Worm (Caenorhabditis elegans) whole organism, L4 larva: ENCODE data around the gene pno-1.

Experiments used
- F26F4.8 ChIP-seq: fragments of 200-800 bp; sonication (Bioruptor generic); conservative IDR thresholded peaks from 2 replicates; pipeline ENCODE4 v1.3.6; 2022; ENCODE audit warnings: missing genetic modification characterization, missing compliant biosample characterization
- F37D6.2 ChIP-seq: sonication (generic microtip); optimal IDR thresholded peaks from 2 replicates; lab custom pipeline; 2016; ENCODE audit warnings: mild to moderate bottlenecking, missing genetic modification characterization, missing compliant biosample characterization
- F44E2.7 ChIP-seq: fragments of 200-800 bp; sonication (Bioruptor generic); IDR thresholded peaks from 2 replicates; pipeline ENCODE4 v2.1.2; 2022; ENCODE audit warnings: missing genetic modification characterization, missing compliant biosample characterization
- R02D3.7 ChIP-seq: fragments of 150-350 bp; sonication (generic microtip); optimal IDR thresholded peaks from 3 replicates; lab custom pipeline; 2014; ENCODE audit warnings: missing biosample characterization, missing genetic modification characterization
- T20F7.1 ChIP-seq: fragments of 200-800 bp; sonication (Bioruptor generic); optimal IDR thresholded peaks from 2 replicates; lab custom pipeline; 2018; ENCODE audit warnings: mild to moderate bottlenecking, missing genetic modification characterization, missing compliant biosample characterization
- T26A8.4 ChIP-seq: fragments of 200-800 bp; sonication (Bioruptor generic); IDR thresholded peaks from 2 replicates; pipeline ENCODE4 v1.3.6; 2022; ENCODE audit warnings: missing genetic modification characterization, missing compliant biosample characterization
- Y105C5A.15 ChIP-seq: fragments of 200-800 bp; sonication (Bioruptor generic); IDR thresholded peaks from 2 replicates; pipeline ENCODE4 v1.3.6; 2022; ENCODE audit warnings: missing genetic modification characterization, missing compliant biosample characterization
- Y48G9A.11 ChIP-seq: fragments of 200-800 bp; sonication (Bioruptor generic); IDR thresholded peaks from 2 replicates; pipeline ENCODE4 v1.3.6; 2022; ENCODE audit warnings: missing genetic modification reagents, missing genetic modification characterization, missing compliant biosample characterization
- ZK546.5 ChIP-seq, 2 experiments: sonication (generic microtip); optimal IDR thresholded peaks; 2 replicates each; lab custom pipeline; 2017; ENCODE audit warnings: missing biosample characterization in 2 of 2, missing genetic modification characterization in 2 of 2
- aha-1 ChIP-seq: fragments of 150-350 bp; peaks from one replicate; lab custom pipeline; 2014; ENCODE audit warnings: missing biosample characterization, missing genetic modification characterization
- aly-2 ChIP-seq: sonication (generic microtip); optimal IDR thresholded peaks from 2 replicates; lab custom pipeline; 2018; ENCODE audit warnings: missing biosample characterization, missing genetic modification characterization
- ama-1 ChIP-seq: fragments of 150-350 bp; optimal IDR thresholded peaks from 2 replicates; lab custom pipeline; 2014; ENCODE audit warnings: inconsistent platforms, mixed read lengths
- arid-1 ChIP-seq: fragments of 200-800 bp; sonication (Bioruptor generic); conservative IDR thresholded peaks from 2 replicates; pipeline ENCODE4 v1.3.6; 2022; ENCODE audit warnings: missing genetic modification reagents, missing genetic modification characterization, missing compliant biosample characterization
- attf-4 ChIP-seq: sonication (generic microtip); optimal IDR thresholded peaks from 3 replicates; lab custom pipeline; 2017; ENCODE audit warnings: missing biosample characterization, missing genetic modification characterization
- ceh-20 ChIP-seq: fragments of 200-800 bp; sonication (Bioruptor generic); IDR thresholded peaks from 2 replicates; pipeline ENCODE4 v1.3.6; 2022; ENCODE audit warnings: missing genetic modification reagents, missing genetic modification characterization, missing compliant biosample characterization
- ceh-28 ChIP-seq: fragments of 150-350 bp; optimal IDR thresholded peaks from 2 replicates; lab custom pipeline; 2014; ENCODE audit warnings: missing biosample characterization, missing genetic modification reagents, missing genetic modification characterization
- ceh-82 ChIP-seq: sonication (generic microtip); optimal IDR thresholded peaks from 2 replicates; lab custom pipeline; 2017; ENCODE audit warnings: missing biosample characterization, missing genetic modification characterization
- daf-19 ChIP-seq: fragments of 200-800 bp; sonication (Bioruptor generic); conservative IDR thresholded peaks from 2 replicates; pipeline ENCODE4 v1.3.6; 2022; ENCODE audit warnings: missing genetic modification characterization, missing compliant biosample characterization
- daf-8 ChIP-seq: fragments of 200-800 bp; sonication (Bioruptor generic); IDR thresholded peaks from 2 replicates; pipeline ENCODE4 v1.3.6; 2022; ENCODE audit warnings: missing genetic modification characterization, missing compliant biosample characterization
- dmd-8 ChIP-seq: fragments of 200-800 bp; sonication (Bioruptor generic); IDR thresholded peaks from 2 replicates; pipeline ENCODE4 v1.3.6; 2022; ENCODE audit warnings: missing genetic modification characterization, missing compliant biosample characterization
- dpl-1 ChIP-seq: fragments of 150-350 bp; optimal IDR thresholded peaks from 2 replicates; lab custom pipeline; 2014; ENCODE audit warnings: missing biosample characterization, missing genetic modification reagents, missing genetic modification characterization
- fkh-10 ChIP-seq: fragments of 150-350 bp; optimal IDR thresholded peaks from 2 replicates; lab custom pipeline; 2014; ENCODE audit warnings: missing biosample characterization, missing genetic modification reagents, missing genetic modification characterization
- hlh-11 ChIP-seq: fragments of 200-800 bp; sonication (Bioruptor generic); optimal IDR thresholded peaks from 2 replicates; lab custom pipeline; 2018; ENCODE audit warnings: mild to moderate bottlenecking, missing genetic modification characterization, missing compliant biosample characterization
- hlh-30 ChIP-seq: sonication (generic microtip); optimal IDR thresholded peaks from 2 replicates; lab custom pipeline; 2017; ENCODE audit warnings: antibody characterized with exemption, mild to moderate bottlenecking, missing genetic modification characterization, missing compliant biosample characterization; ENCODE audit not compliant: insufficient read depth
- jun-1 ChIP-seq: fragments of 150-350 bp; optimal IDR thresholded peaks from 2 replicates; lab custom pipeline; 2014; ENCODE audit warnings: missing biosample characterization, missing genetic modification reagents, missing genetic modification characterization
- lin-1 ChIP-seq: fragments of 200-800 bp; sonication (Bioruptor generic); IDR thresholded peaks from 2 replicates; pipeline ENCODE4 v1.3.6; 2022; ENCODE audit warnings: missing genetic modification reagents, missing genetic modification characterization, missing compliant biosample characterization
- lin-15B ChIP-seq: fragments of 150-350 bp; sonication (generic microtip); optimal IDR thresholded peaks from 3 replicates; lab custom pipeline; 2014; ENCODE audit warnings: missing biosample characterization, missing genetic modification characterization
- lin-29 ChIP-seq: fragments of 200-800 bp; sonication (Bioruptor generic); IDR thresholded peaks from 2 replicates; pipeline ENCODE4 v1.3.6; 2022; ENCODE audit warnings: missing genetic modification reagents, missing genetic modification characterization, missing compliant biosample characterization
- lin-39 ChIP-seq: fragments of 150-350 bp; optimal IDR thresholded peaks from 2 replicates; lab custom pipeline; 2014; ENCODE audit warnings: missing biosample characterization, missing genetic modification reagents, missing genetic modification characterization
- lsy-2 ChIP-seq, 2 experiments: fragments of 150-350 bp in 1 of 2; sonication (generic microtip) in 1 of 2; optimal IDR thresholded peaks; 2 replicates each; lab custom pipeline; 2014 to 2017; ENCODE audit warnings: missing biosample characterization in 2 of 2, missing genetic modification characterization in 2 of 2
- madf-5 ChIP-seq, 2 experiments: fragments of 200-800 bp; sonication (Bioruptor generic); IDR thresholded peaks; 2 replicates each; pipeline ENCODE4 v1.3.6; 2022; ENCODE audit warnings: missing compliant biosample characterization in 2 of 2, missing genetic modification characterization in 2 of 2
- mdl-1 ChIP-seq, 2 experiments: fragments of 150-350 bp in 1 of 2; sonication (generic microtip) in 1 of 2; optimal IDR thresholded peaks; 2 replicates each; lab custom pipeline; 2014 to 2017; ENCODE audit warnings: missing biosample characterization in 2 of 2, missing genetic modification characterization in 2 of 2
- mdt-29 ChIP-seq: fragments of 200-800 bp; sonication (Bioruptor generic); IDR thresholded peaks from 2 replicates; pipeline ENCODE4 v1.3.6; 2022; ENCODE audit warnings: missing genetic modification reagents, missing genetic modification characterization, missing compliant biosample characterization
- nhr-102 ChIP-seq: sonication (generic microtip); optimal IDR thresholded peaks from 2 replicates; lab custom pipeline; 2016; ENCODE audit warnings: mild to moderate bottlenecking, missing genetic modification characterization, moderate library complexity, missing compliant biosample characterization
- nhr-237 ChIP-seq: sonication (generic microtip); optimal IDR thresholded peaks from 2 replicates; lab custom pipeline; 2017; ENCODE audit warnings: missing biosample characterization, missing genetic modification characterization
- nhr-25 ChIP-seq: sonication (generic microtip); optimal IDR thresholded peaks from 2 replicates; lab custom pipeline; 2017; ENCODE audit warnings: missing genetic modification characterization, mild to moderate bottlenecking, missing compliant biosample characterization, antibody characterized with exemption, moderate library complexity, borderline replicate concordance; ENCODE audit not compliant: insufficient read depth
- nhr-28 ChIP-seq: fragments of 150-350 bp; optimal IDR thresholded peaks from 2 replicates; lab custom pipeline; 2014; ENCODE audit warnings: missing biosample characterization, missing genetic modification characterization
- nhr-48 ChIP-seq: sonication (generic microtip); optimal IDR thresholded peaks from 2 replicates; lab custom pipeline; 2016; ENCODE audit warnings: mild to moderate bottlenecking, missing genetic modification characterization, missing compliant biosample characterization
- nhr-6 ChIP-seq: fragments of 150-350 bp; optimal IDR thresholded peaks from 2 replicates; lab custom pipeline; 2014; ENCODE audit warnings: missing biosample characterization, missing genetic modification characterization
- pha-4 ChIP-seq, 2 experiments: fragments of 150-350 bp in 1 of 2; fragments of 200-800 bp in 1 of 2; sonication (Bioruptor generic) in 1 of 2; IDR thresholded peaks in 1 of 2; optimal IDR thresholded peaks in 1 of 2; 2 replicates each; pipeline versions ENCODE4 v1.3.6 to Lab custom; 2014 to 2022; ENCODE audit warnings: missing genetic modification characterization in 2 of 2, missing genetic modification reagents in 2 of 2, missing biosample characterization in 1 of 2, missing compliant biosample characterization in 1 of 2
- rbr-2 ChIP-seq: sonication (generic microtip); optimal IDR thresholded peaks from 2 replicates; lab custom pipeline; 2016; ENCODE audit warnings: missing genotype, missing genetic modification characterization, missing compliant biosample characterization
- saeg-2 ChIP-seq: fragments of 200-800 bp; sonication (Bioruptor generic); IDR thresholded peaks from 2 replicates; pipeline ENCODE4 v1.3.6; 2022; ENCODE audit warnings: missing genetic modification reagents, missing genetic modification characterization, missing compliant biosample characterization
- set-16 ChIP-seq: fragments of 200-800 bp; sonication (Bioruptor generic); IDR thresholded peaks from 2 replicates; pipeline ENCODE4 v1.3.6; 2022; ENCODE audit warnings: missing genetic modification reagents, missing genetic modification characterization, missing compliant biosample characterization
- snpc-1.2 ChIP-seq: fragments of 200-800 bp; sonication (Bioruptor generic); IDR thresholded peaks from 2 replicates; pipeline ENCODE4 v1.3.6; 2022; ENCODE audit warnings: missing genetic modification reagents, missing genetic modification characterization, missing compliant biosample characterization
- spr-1 ChIP-seq: sonication (generic microtip); optimal IDR thresholded peaks from 2 replicates; lab custom pipeline; 2016; ENCODE audit warnings: mild to moderate bottlenecking, missing genetic modification characterization, missing compliant biosample characterization
- tag-97 ChIP-seq: fragments of 200-800 bp; sonication (Bioruptor generic); IDR thresholded peaks from 2 replicates; pipeline ENCODE4 v1.3.6; 2022; ENCODE audit warnings: missing genetic modification characterization, missing compliant biosample characterization
- unc-39 ChIP-seq: sonication (generic microtip); optimal IDR thresholded peaks from 2 replicates; lab custom pipeline; 2017; ENCODE audit warnings: missing biosample characterization, missing genetic modification characterization
- unc-62 ChIP-seq, 3 experiments: fragments of 150-350 bp in 1 of 3; sonication (generic microtip); optimal IDR thresholded peaks in 2 of 3; peaks in 1 of 3; 1 replicate in 1 of 3; 2 replicates in 2 of 3; lab custom pipeline; 2014 to 2017; ENCODE audit warnings: missing biosample characterization in 3 of 3, missing genetic modification characterization in 3 of 3, missing genetic modification reagents in 3 of 3, missing genotype in 1 of 3
- vab-7 ChIP-seq: fragments of 200-800 bp; sonication (Bioruptor generic); IDR thresholded peaks from 2 replicates; pipeline ENCODE4 v1.3.6; 2022; ENCODE audit warnings: missing genetic modification reagents, missing genetic modification characterization, missing compliant biosample characterization
- zfp-2 ChIP-seq: sonication (generic microtip); optimal IDR thresholded peaks from 2 replicates; lab custom pipeline; 2016; ENCODE audit warnings: mild to moderate bottlenecking, missing genetic modification characterization, missing compliant biosample characterization
- zip-11 ChIP-seq: fragments of 200-800 bp; sonication (Bioruptor generic); IDR thresholded peaks from 2 replicates; pipeline ENCODE4 v1.3.6; 2022; ENCODE audit warnings: missing genetic modification characterization, missing compliant biosample characterization
- ztf-7 ChIP-seq: fragments of 150-350 bp; optimal IDR thresholded peaks from 2 replicates; lab custom pipeline; 2014; ENCODE audit warnings: missing biosample characterization, missing genetic modification characterization

Gene pno-1

ce11 chrII:9746069-9746468, 3.4 kb upstream of the pno-1 start, which contains the start of the genes Y53C12B.1 and nos-3 (continued):
- TF ChIP-seq pha-4 (GFP tag; IDR thresholded peaks at IDR 0.05; lab: Robert Waterston, UW) (no peak), pha-4 (tag; optimal IDR thresholded peaks at IDR 0.05; lab: Kevin White, UChicago) (peak; percentile 79), jun-1 (no peak), zfp-2 (no peak), dpl-1 (GFP tag; lab: Kevin White, UChicago) (peak; percentile 80), lsy-2 (tag; optimal IDR thresholded peaks at IDR 0.05; lab: Kevin White, UChicago) (peak; percentile 95 to 99), lin-15B (tag; lab: Kevin White, UChicago) (no peak), nhr-48 (tag; lab: Kevin White, UChicago) (no peak), madf-5 (GFP tag; IDR thresholded peaks at IDR 0.05; lab: Robert Waterston, UW) (no peak), F44E2.7 (GFP tag; lab: Robert Waterston, UW) (no peak), hlh-11 (tag; lab: Kevin White, UChicago) (peak; percentile 62), ZK546.5 (tag; optimal IDR thresholded peaks at IDR 0.05; lab: Kevin White, UChicago) (no peak), T20F7.1 (GFP tag; lab: Kevin White, UChicago) (peak; percentile 68), rbr-2 (peak; percentile 45), dmd-8 (GFP tag; lab: Robert Waterston, UW) (no peak), aly-2 (tag; lab: Kevin White, UChicago) (no peak), nhr-28 (peak; percentile 55), hlh-30 (peak; percentile 76), ceh-20 (GFP tag; lab: Robert Waterston, UW) (0 out of 2 replicates have a peak, but pooled peaks have one; percentile 13), daf-19 (GFP tag; lab: Robert Waterston, UW) (no peak), set-16 (GFP tag; lab: Robert Waterston, UW) (no peak), daf-8 (GFP tag; lab: Robert Waterston, UW) (no peak), fkh-10 (GFP tag; lab: Kevin White, UChicago) (peak; percentile 24), F26F4.8 (GFP tag; lab: Robert Waterston, UW) (no peak), attf-4 (tag; lab: Kevin White, UChicago) (no peak), F37D6.2 (tag; lab: Kevin White, UChicago) (no peak), lin-1 (GFP tag; lab: Robert Waterston, UW) (no peak), saeg-2 (GFP tag; lab: Robert Waterston, UW) (no peak), Y48G9A.11 (GFP tag; lab: Robert Waterston, UW) (no peak), nhr-102 (tag; lab: Kevin White, UChicago) (no peak), spr-1 (tag; lab: Kevin White, UChicago) (no peak), nhr-6 (peak; percentile 68), lin-29 (GFP tag; lab: Robert Waterston, UW) (no peak), R02D3.7 (tag; lab: Kevin White, UChicago) (peak; percentile 88), vab-7 (GFP tag; lab: Robert Waterston, UW) (no peak), unc-62 (GFP tag; optimal IDR thresholded peaks at IDR 0.05 in 1 of 2; lab: Kevin White, UChicago) (peak in 1 of 2 experiments; percentile 88), unc-62 (tag; optimal IDR thresholded peaks at IDR 0.05; lab: Kevin White, UChicago) (no peak), ceh-28 (tag; lab: Kevin White, UChicago) (no peak), mdt-29 (GFP tag; lab: Robert Waterston, UW) (no peak), nhr-237 (tag; lab: Kevin White, UChicago) (no peak), nhr-25 (tag; lab: Kevin White, UChicago) (peak; percentile 85), ceh-82 (tag; lab: Kevin White, UChicago) (no peak), mdl-1 (tag; optimal IDR thresholded peaks at IDR 0.05; lab: Kevin White, UChicago) (no peak), arid-1 (GFP tag; lab: Robert Waterston, UW) (peak; percentile 57; the same call in 1 of the 2 replicates), T26A8.4 (peak; percentile 12; the same call in 1 of the 2 replicates), zip-11 (no peak), aha-1 (tag; lab: Kevin White, UChicago) (no peak), Y105C5A.15 (no peak), lin-39 (no peak), unc-39 (tag; lab: Kevin White, UChicago) (no peak), snpc-1.2 (GFP tag; lab: Robert Waterston, UW) (no peak), ama-1 (lab: Kevin White, UChicago) (peak; percentile 54), ztf-7 (tag; lab: Kevin White, UChicago) (peak; percentile 20), tag-97 (no peak)
